Fruit fly (Drosophila melanogaster): ENCODE data around the gene Pgant4.

The Pgant4 gene

DNA sequence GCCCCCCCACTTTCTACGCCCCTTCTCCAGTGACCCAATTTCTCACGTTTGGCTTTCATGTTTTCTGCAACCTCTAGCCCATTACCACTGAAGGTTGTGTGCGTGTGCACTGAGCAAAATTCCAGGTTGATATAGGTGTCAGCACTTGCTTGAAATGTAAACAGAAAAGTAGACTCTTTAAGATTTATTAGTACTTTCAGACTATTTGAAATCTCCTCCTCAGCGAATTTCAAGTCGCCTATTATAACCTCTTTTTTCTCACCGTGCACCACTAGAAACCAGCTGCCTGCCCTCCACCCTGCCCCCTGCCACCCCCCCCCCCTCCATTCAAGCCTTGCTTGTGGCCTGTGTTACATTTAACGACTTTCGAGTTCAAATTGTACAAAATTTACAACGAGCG is 37.3 kb upstream of the Pgant4 start (continued):
- TF ChIP-seq Adf1 (GFP tag; IDR thresholded peaks at IDR 0.05), result no peak
- TF ChIP-seq CG10462 (GFP tag; optimal IDR thresholded peaks at IDR 0.05), result no peak
- TF ChIP-seq nerfin-2 (GFP tag; IDR thresholded peaks at IDR 0.05; ENCODE audit: partially characterized antibody), result no peak
- TF ChIP-seq btn (GFP tag; optimal IDR thresholded peaks at IDR 0.05), result no peak
- no peak for TF ChIP-seq bbx (GFP tag; IDR thresholded peaks at IDR 0.05; ENCODE audit: partially characterized antibody)
- no peak for TF ChIP-seq Antp (GFP tag; optimal IDR thresholded peaks at IDR 0.05)
- no peak for TF ChIP-seq Stat92E (GFP tag; optimal IDR thresholded peaks at IDR 0.05)
- TF ChIP-seq CG6689 (GFP tag; IDR thresholded peaks at IDR 0.05), result peak; percentile 70
- no peak for TF ChIP-seq CG2199 (GFP tag; IDR thresholded peaks at IDR 0.05)
- TF ChIP-seq CG11504 (tag; optimal IDR thresholded peaks at IDR 0.05), result peak; percentile 60
- peak; percentile 61 for TF ChIP-seq CG7839 (tag; optimal IDR thresholded peaks at IDR 0.05)
- peak; percentile 33 for TF ChIP-seq Hr3 (GFP tag; optimal IDR thresholded peaks at IDR 0.05)
- TF ChIP-seq aop (GFP tag; IDR thresholded peaks at IDR 0.05), result no peak
- TF ChIP-seq Hr39 (optimal IDR thresholded peaks at IDR 0.05), result no peak
- peak; percentile 2 for TF ChIP-seq CG1602 (GFP tag; optimal IDR thresholded peaks at IDR 0.05)
- TF ChIP-seq D19A (tag; optimal IDR thresholded peaks at IDR 0.05), result peak; percentile 8
- TF ChIP-seq CG33213 (GFP tag; optimal IDR thresholded peaks at IDR 0.05), result no peak
- TF ChIP-seq zen (tag; optimal IDR thresholded peaks at IDR 0.05), result no peak
- TF ChIP-seq CrebB (tag; optimal IDR thresholded peaks at IDR 0.05), result no peak
- TF ChIP-seq C15 (GFP tag; IDR thresholded peaks at IDR 0.05), result no peak
- TF ChIP-seq croc (GFP tag; conservative IDR thresholded peaks at IDR 0.05), result peak; percentile 57
- no peak for TF ChIP-seq sd (tag; optimal IDR thresholded peaks at IDR 0.05)
- no peak for TF ChIP-seq CG15479 (GFP tag; optimal IDR thresholded peaks at IDR 0.05)
- TF ChIP-seq HLH54F (GFP tag; optimal IDR thresholded peaks at IDR 0.05), result no peak
- no peak for TF ChIP-seq CG31365 (tag; optimal IDR thresholded peaks at IDR 0.05)
- TF ChIP-seq gcm2 (GFP tag; optimal IDR thresholded peaks at IDR 0.05), result no peak
- TF ChIP-seq B-H2 (GFP tag; optimal IDR thresholded peaks at IDR 0.05), result no peak
- no peak for TF ChIP-seq CG6654 (GFP tag; optimal IDR thresholded peaks at IDR 0.05)
- TF ChIP-seq CG2120 (GFP tag; optimal IDR thresholded peaks at IDR 0.05), result no peak
- TF ChIP-seq CG7928 (GFP tag; optimal IDR thresholded peaks at IDR 0.05), result no peak
- no peak for TF ChIP-seq CG4707 (GFP tag; optimal IDR thresholded peaks at IDR 0.05)
- TF ChIP-seq CG32767 (GFP tag; IDR thresholded peaks at IDR 0.05), result 0 out of 2 replicates have a peak, but pooled peaks have one; percentile 36
- TF ChIP-seq CG10267 (tag; optimal IDR thresholded peaks at IDR 0.05), result peak; percentile 19
- TF ChIP-seq CG3407 (GFP tag; optimal IDR thresholded peaks at IDR 0.05), result peak; percentile 22
- TF ChIP-seq grau (tag; optimal IDR thresholded peaks at IDR 0.05), result peak; percentile 41
- TF ChIP-seq stc (GFP tag; IDR thresholded peaks at IDR 0.05), result peak; percentile 55; the same call in 1 of the 2 replicates
- TF ChIP-seq amos (GFP tag; IDR thresholded peaks at IDR 0.05; ENCODE audit: partially characterized antibody), result no peak
- TF ChIP-seq gsb-n (tag; optimal IDR thresholded peaks at IDR 0.05), result no peak
- TF ChIP-seq Xbp1 (GFP tag; optimal IDR thresholded peaks at IDR 0.05), result peak; percentile 37
- TF ChIP-seq nom (GFP tag; optimal IDR thresholded peaks at IDR 0.05), result no peak
- TF ChIP-seq Bgb (GFP tag; IDR thresholded peaks at IDR 0.05; ENCODE audit: partially characterized antibody), result no peak
- peak; percentile 54 for TF ChIP-seq Rx (GFP tag; IDR thresholded peaks at IDR 0.05)
- TF ChIP-seq ttk (GFP tag; IDR thresholded peaks at IDR 0.05), result peak; percentile 62
- TF ChIP-seq rib (GFP tag; IDR thresholded peaks at IDR 0.05), result no peak
- TF ChIP-seq HHEX (GFP tag; optimal IDR thresholded peaks at IDR 0.05), result no peak
- no peak for TF ChIP-seq luna (GFP tag; optimal IDR thresholded peaks at IDR 0.05)
- TF ChIP-seq CG12071 (GFP tag; optimal IDR thresholded peaks at IDR 0.05), result no peak
- no peak for TF ChIP-seq sob (GFP tag; IDR thresholded peaks at IDR 0.05)
- no peak for TF ChIP-seq Oaz (GFP tag; IDR thresholded peaks at IDR 0.05)
- no peak for TF ChIP-seq Dip2 (GFP tag; IDR thresholded peaks at IDR 0.05)
- TF ChIP-seq MBD-R2 (GFP tag; IDR thresholded peaks at IDR 0.05), result no peak; the same call in 1 of the 2 replicates
- TF ChIP-seq dimm (GFP tag; IDR thresholded peaks at IDR 0.05), result no peak
